Worm (Caenorhabditis elegans) whole organism, L1 larva: ENCODE measurements around the gene mth-2.

ENCODE experiments used
- C34B4.2 ChIP-seq: sonication (generic microtip); optimal IDR thresholded peaks from 2 replicates; lab custom pipeline; 2017; ENCODE audit warnings: mild to moderate bottlenecking, missing genetic modification characterization, missing compliant biosample characterization
- F16B12.6 ChIP-seq: fragments of 150-350 bp; optimal IDR thresholded peaks from 2 replicates; lab custom pipeline; 2014; ENCODE audit warnings: missing biosample characterization, missing genetic modification characterization
- ama-1 ChIP-seq: fragments of 150-350 bp; optimal IDR thresholded peaks from 2 replicates; lab custom pipeline; 2014
- blmp-1 ChIP-seq: fragments of 150-350 bp; optimal IDR thresholded peaks from 2 replicates; lab custom pipeline; 2014; ENCODE audit warnings: missing biosample characterization, missing genetic modification characterization
- ceh-63 ChIP-seq: fragments of 200-800 bp; sonication (Bioruptor generic); optimal IDR thresholded peaks from 2 replicates; lab custom pipeline; 2018; ENCODE audit warnings: mild to moderate bottlenecking, missing genetic modification characterization, missing compliant biosample characterization
- ceh-8 ChIP-seq: fragments of 200-800 bp; sonication (Bioruptor generic); optimal IDR thresholded peaks from 2 replicates; lab custom pipeline; 2018; ENCODE audit warnings: mild to moderate bottlenecking, missing genetic modification characterization, moderate library complexity, missing compliant biosample characterization
- ceh-82 ChIP-seq, 3 experiments: fragments of 150-350 bp in 1 of 3; sonication (generic microtip) in 2 of 3; optimal IDR thresholded peaks; 2 replicates each; lab custom pipeline; 2014 to 2017; ENCODE audit warnings: missing biosample characterization in 3 of 3, missing genetic modification characterization in 3 of 3
- dpl-1 ChIP-seq, 3 experiments: fragments of 150-350 bp in 2 of 3; sonication (generic microtip) in 1 of 3; optimal IDR thresholded peaks; 2 replicates each; lab custom pipeline; 2014 to 2017; ENCODE audit warnings: missing biosample characterization in 3 of 3, missing genetic modification characterization in 3 of 3, missing genetic modification reagents in 3 of 3
- efl-1 ChIP-seq, 4 experiments: fragments of 150-350 bp; optimal IDR thresholded peaks in 3 of 4; peaks in 1 of 4; 1 replicate in 1 of 4; 2 replicates in 3 of 4; lab custom pipeline; 2014; ENCODE audit warnings: missing biosample characterization in 2 of 4, missing genetic modification characterization in 2 of 4, missing genetic modification reagents in 2 of 4
- efl-3 ChIP-seq: fragments of 200-800 bp; sonication (Bioruptor generic); optimal IDR thresholded peaks from 2 replicates; lab custom pipeline; 2018; ENCODE audit warnings: mild to moderate bottlenecking, missing genetic modification characterization, missing compliant biosample characterization
- egl-13 ChIP-seq: sonication (generic microtip); optimal IDR thresholded peaks from 2 replicates; lab custom pipeline; 2016; ENCODE audit warnings: missing genotype, missing genetic modification reagents, missing genetic modification characterization, missing compliant biosample characterization
- fkh-10 ChIP-seq: sonication (generic microtip); optimal IDR thresholded peaks from 2 replicates; lab custom pipeline; 2017; ENCODE audit warnings: missing biosample characterization, missing genetic modification reagents, missing genetic modification characterization
- grh-1 ChIP-seq: fragments of 200-800 bp; sonication (Bioruptor generic); IDR thresholded peaks from 2 replicates; pipeline ENCODE4 v1.3.6; 2022; ENCODE audit warnings: missing genetic modification reagents, missing genetic modification characterization, missing compliant biosample characterization
- lin-13 ChIP-seq: fragments of 150-350 bp; optimal IDR thresholded peaks from 2 replicates; lab custom pipeline; 2014; ENCODE audit warnings: missing biosample characterization, missing genetic modification reagents, missing genetic modification characterization
- lin-14 ChIP-seq: fragments of 200-800 bp; sonication (Bioruptor generic); optimal IDR thresholded peaks from 2 replicates; lab custom pipeline; 2018; ENCODE audit warnings: mild to moderate bottlenecking, missing genetic modification characterization, moderate library complexity, missing compliant biosample characterization
- lin-39 ChIP-seq: fragments of 150-350 bp; optimal IDR thresholded peaks from 2 replicates; lab custom pipeline; 2014; ENCODE audit warnings: missing biosample characterization, missing genetic modification reagents, missing genetic modification characterization
- lir-3 ChIP-seq: sonication (generic microtip); optimal IDR thresholded peaks from 2 replicates; lab custom pipeline; 2016; ENCODE audit warnings: mild to moderate bottlenecking, missing genetic modification characterization, moderate library complexity, missing compliant biosample characterization; ENCODE audit not compliant: poor library complexity
- mab-9 ChIP-seq: fragments of 200-800 bp; sonication (Bioruptor generic); IDR thresholded peaks from 2 replicates; pipeline ENCODE4 v1.3.6; 2022; ENCODE audit warnings: missing genetic modification reagents, missing genetic modification characterization, missing compliant biosample characterization
- mdl-1 ChIP-seq, 2 experiments: fragments of 150-350 bp; optimal IDR thresholded peaks; 2 replicates each; lab custom pipeline; 2014 to 2017; ENCODE audit warnings: missing biosample characterization in 2 of 2, missing genetic modification characterization in 2 of 2, inconsistent platforms in 1 of 2
- mep-1 ChIP-seq: fragments of 150-350 bp; optimal IDR thresholded peaks from 2 replicates; lab custom pipeline; 2014; ENCODE audit warnings: missing biosample characterization, missing genetic modification characterization
- nhr-11 ChIP-seq: fragments of 150-350 bp; optimal IDR thresholded peaks from 2 replicates; lab custom pipeline; 2014; ENCODE audit warnings: missing biosample characterization, missing genetic modification characterization
- nhr-19 ChIP-seq: fragments of 200-800 bp; sonication (Bioruptor generic); conservative IDR thresholded peaks from 2 replicates; pipeline ENCODE4 v1.3.6; 2022; ENCODE audit warnings: missing genetic modification characterization, missing compliant biosample characterization
- nhr-20 ChIP-seq: sonication (generic microtip); optimal IDR thresholded peaks from 2 replicates; lab custom pipeline; 2016; ENCODE audit warnings: mild to moderate bottlenecking, missing genetic modification characterization, missing compliant biosample characterization
- nhr-237 ChIP-seq: fragments of 150-350 bp; optimal IDR thresholded peaks from 2 replicates; lab custom pipeline; 2014; ENCODE audit warnings: missing biosample characterization, missing genetic modification characterization
- nhr-47 ChIP-seq: sonication (generic microtip); optimal IDR thresholded peaks from 2 replicates; lab custom pipeline; 2016; ENCODE audit warnings: mild to moderate bottlenecking, missing genetic modification characterization, moderate library complexity, missing compliant biosample characterization
- nhr-71 ChIP-seq: sonication (generic microtip); optimal IDR thresholded peaks from 2 replicates; lab custom pipeline; 2016; ENCODE audit warnings: mild to moderate bottlenecking, missing genetic modification characterization, moderate library complexity, missing compliant biosample characterization
- nhr-77 ChIP-seq: fragments of 150-350 bp; optimal IDR thresholded peaks from 2 replicates; lab custom pipeline; 2014; ENCODE audit warnings: missing biosample characterization, missing genetic modification characterization
- nhr-84 ChIP-seq: sonication (generic microtip); optimal IDR thresholded peaks from 2 replicates; lab custom pipeline; 2017; ENCODE audit warnings: missing biosample characterization, missing genetic modification characterization
- nhr-85 ChIP-seq: sonication (generic microtip); peaks from one replicate; lab custom pipeline; 2016; ENCODE audit warnings: missing genetic modification characterization, inconsistent platforms, missing compliant biosample characterization
- nhr-90 ChIP-seq: sonication (generic microtip); optimal IDR thresholded peaks from 2 replicates; lab custom pipeline; 2016; ENCODE audit warnings: mild to moderate bottlenecking, missing genetic modification characterization, missing compliant biosample characterization; ENCODE audit not compliant: poor library complexity
- pax-3 ChIP-seq: fragments of 200-800 bp; sonication (Bioruptor generic); optimal IDR thresholded peaks from 2 replicates; lab custom pipeline; 2018; ENCODE audit warnings: mild to moderate bottlenecking, missing genetic modification characterization, moderate library complexity, missing compliant biosample characterization
- snu-23 ChIP-seq: sonication (generic microtip); optimal IDR thresholded peaks from 2 replicates; lab custom pipeline; 2016; ENCODE audit warnings: missing genetic modification characterization, missing compliant biosample characterization
- sox-4 ChIP-seq: sonication (generic microtip); optimal IDR thresholded peaks from 2 replicates; lab custom pipeline; 2016; ENCODE audit warnings: missing genetic modification characterization, missing compliant biosample characterization
- sptf-1 ChIP-seq: fragments of 150-350 bp; optimal IDR thresholded peaks from 2 replicates; lab custom pipeline; 2014; ENCODE audit warnings: missing biosample characterization, missing genetic modification characterization
- swsn-7 ChIP-seq: sonication (generic microtip); optimal IDR thresholded peaks from 2 replicates; lab custom pipeline; 2016; ENCODE audit warnings: missing genetic modification characterization, missing compliant biosample characterization
- tbx-2 ChIP-seq: sonication (generic microtip); optimal IDR thresholded peaks from 2 replicates; lab custom pipeline; 2016; ENCODE audit warnings: missing genetic modification characterization, missing compliant biosample characterization
- tlp-1 ChIP-seq: fragments of 150-350 bp; optimal IDR thresholded peaks from 2 replicates; lab custom pipeline; 2014; ENCODE audit warnings: missing biosample characterization, missing genetic modification characterization
- unc-130 ChIP-seq: fragments of 150-350 bp; optimal IDR thresholded peaks from 2 replicates; lab custom pipeline; 2017; ENCODE audit warnings: missing biosample characterization, missing genetic modification characterization, inconsistent platforms
- unc-62 ChIP-seq: fragments of 150-350 bp; optimal IDR thresholded peaks from 2 replicates; lab custom pipeline; 2014; ENCODE audit warnings: missing biosample characterization, missing genetic modification reagents, missing genetic modification characterization
- unc-86 ChIP-seq: sonication (generic microtip); optimal IDR thresholded peaks from 2 replicates; lab custom pipeline; 2016; ENCODE audit warnings: missing genetic modification characterization, missing compliant biosample characterization
- unc-98 ChIP-seq: fragments of 200-800 bp; sonication (Bioruptor generic); IDR thresholded peaks from 2 replicates; pipeline ENCODE4 v1.3.6; 2022; ENCODE audit warnings: missing genetic modification characterization, missing compliant biosample characterization
- xbp-1 ChIP-seq: sonication (generic microtip); optimal IDR thresholded peaks from 2 replicates; lab custom pipeline; 2016; ENCODE audit warnings: missing genetic modification characterization, missing compliant biosample characterization
- zag-1 ChIP-seq: fragments of 150-350 bp; optimal IDR thresholded peaks from 2 replicates; lab custom pipeline; 2014; ENCODE audit warnings: missing biosample characterization, missing genetic modification characterization
- zip-4 ChIP-seq: fragments of 200-800 bp; sonication (Bioruptor generic); optimal IDR thresholded peaks from 2 replicates; lab custom pipeline; 2018; ENCODE audit warnings: mild to moderate bottlenecking, missing genetic modification characterization, moderate library complexity, missing compliant biosample characterization
- ztf-11 ChIP-seq, 2 experiments: sonication (generic microtip); optimal IDR thresholded peaks; 2 replicates each; lab custom pipeline; 2016 to 2017; ENCODE audit warnings: missing genetic modification characterization in 2 of 2, missing biosample characterization in 1 of 2, missing compliant biosample characterization in 1 of 2
- ztf-4 ChIP-seq: fragments of 150-350 bp; optimal IDR thresholded peaks from 2 replicates; lab custom pipeline; 2014; ENCODE audit warnings: missing biosample characterization, missing genetic modification characterization

Gene mth-2

ce11 chrII:4155112-4155823, 38.8 kb downstream of the mth-2 start, which contains the start of gene R03H10.2:
Gene R03H10.2 (plus strand): TSS chrII:4155773.
- TF ChIP-seq ceh-8 (GFP tag; lab: Kevin White, UChicago) (no peak), nhr-237 (tag; lab: Kevin White, UChicago) (no peak), unc-130 (no peak), egl-13 (tag; lab: Kevin White, UChicago) (no peak), efl-1 (optimal IDR thresholded peaks at IDR 0.05; lab: Kevin White, UChicago) (no peak), efl-1 (GFP tag; optimal IDR thresholded peaks at IDR 0.05 in 1 of 2; lab: Kevin White, UChicago) (peak in 1 of 2 experiments; percentile 1), nhr-85 (no peak), nhr-71 (tag; lab: Kevin White, UChicago) (no peak), mab-9 (GFP tag; lab: Robert Waterston, UW) (no peak)
- TF ChIP-seq, all 84 proteins: peak for 1

ce11 chrII:4152864-4153263, 41.2 kb downstream of the mth-2 start:
- peak; percentile 74 for TF ChIP-seq blmp-1
- no peak for TF ChIP-seq mdl-1 (tag; optimal IDR thresholded peaks at IDR 0.05; lab: Kevin White, UChicago)
- no peak for TF ChIP-seq pax-3 (tag; lab: Kevin White, UChicago)
- no peak for TF ChIP-seq unc-98 (GFP tag; lab: Robert Waterston, UW)
- TF ChIP-seq swsn-7 (tag; lab: Kevin White, UChicago): no peak

- no peak for TF ChIP-seq F16B12.6 (tag; lab: Kevin White, UChicago)
- no peak for TF ChIP-seq ceh-82 (tag; optimal IDR thresholded peaks at IDR 0.05; lab: Kevin White, UChicago)
- TF ChIP-seq fkh-10 (GFP tag; lab: Kevin White, UChicago): no peak
- no peak for TF ChIP-seq lir-3
- TF ChIP-seq ceh-63 (GFP tag; lab: Kevin White, UChicago): no peak
- no peak for TF ChIP-seq nhr-84 (tag; lab: Kevin White, UChicago)
- no peak for TF ChIP-seq sox-4 (tag; lab: Kevin White, UChicago)
- no peak for TF ChIP-seq tbx-2 (tag; lab: Kevin White, UChicago)
- TF ChIP-seq lin-14 (GFP tag; lab: Kevin White, UChicago): peak; percentile 77
- peak; percentile 40 for TF ChIP-seq nhr-20
- no peak for TF ChIP-seq zag-1
- TF ChIP-seq nhr-47 (tag; lab: Kevin White, UChicago): peak; percentile 31
- TF ChIP-seq sptf-1 (tag; lab: Kevin White, UChicago): no peak
- TF ChIP-seq pax-3 (tag; lab: Kevin White, UChicago): no peak
- no peak for TF ChIP-seq zip-4
- no peak for TF ChIP-seq efl-1 (optimal IDR thresholded peaks at IDR 0.05; lab: Kevin White, UChicago)
- peak; percentile 3 to 50 for TF ChIP-seq efl-1 (GFP tag; optimal IDR thresholded peaks at IDR 0.05 in 1 of 2; lab: Kevin White, UChicago)
- TF ChIP-seq C34B4.2 (tag; lab: Kevin White, UChicago): no peak
- no peak for TF ChIP-seq xbp-1 (tag; lab: Kevin White, UChicago)
- TF ChIP-seq nhr-90 (tag; lab: Kevin White, UChicago): peak; percentile 26
- no peak for TF ChIP-seq unc-86 (tag; lab: Kevin White, UChicago)
- no peak for TF ChIP-seq efl-3 (GFP tag; lab: Kevin White, UChicago)
- 0 out of 2 replicates have a peak, but pooled peaks have one; percentile 15 for TF ChIP-seq nhr-19 (GFP tag; lab: Robert Waterston, UW)
- TF ChIP-seq ztf-11 (tag; optimal IDR thresholded peaks at IDR 0.05; lab: Kevin White, UChicago): no peak
- TF ChIP-seq ztf-4 (tag; lab: Kevin White, UChicago): no peak
- no peak for TF ChIP-seq nhr-77 (tag; lab: Kevin White, UChicago)
- 0 out of 2 replicates have a peak, but pooled peaks have one; percentile 26 for TF ChIP-seq grh-1 (GFP tag; lab: Robert Waterston, UW)
- TF ChIP-seq lin-13 (GFP tag; lab: Kevin White, UChicago): no peak
- TF ChIP-seq snu-23 (GFP tag; lab: Kevin White, UChicago): peak; percentile 54
- no peak for TF ChIP-seq nhr-11 (tag; lab: Kevin White, UChicago)
- TF ChIP-seq unc-62: no peak
- TF ChIP-seq lin-39 (tag; lab: Kevin White, UChicago): no peak
- peak; percentile 74 for TF ChIP-seq mep-1
- TF ChIP-seq ama-1: no peak
- no peak for TF ChIP-seq dpl-1 (GFP tag; optimal IDR thresholded peaks at IDR 0.05; lab: Kevin White, UChicago)
- TF ChIP-seq nhr-237 (tag; lab: Kevin White, UChicago): no peak
- no peak for TF ChIP-seq tlp-1 (tag; lab: Kevin White, UChicago)
Measured at ce11 chrII:4151499-4152132, 42.5 kb downstream of the mth-2 start.
